Worm (Caenorhabditis elegans): ENCODE results near the gene C25F9.16.

DNA sequence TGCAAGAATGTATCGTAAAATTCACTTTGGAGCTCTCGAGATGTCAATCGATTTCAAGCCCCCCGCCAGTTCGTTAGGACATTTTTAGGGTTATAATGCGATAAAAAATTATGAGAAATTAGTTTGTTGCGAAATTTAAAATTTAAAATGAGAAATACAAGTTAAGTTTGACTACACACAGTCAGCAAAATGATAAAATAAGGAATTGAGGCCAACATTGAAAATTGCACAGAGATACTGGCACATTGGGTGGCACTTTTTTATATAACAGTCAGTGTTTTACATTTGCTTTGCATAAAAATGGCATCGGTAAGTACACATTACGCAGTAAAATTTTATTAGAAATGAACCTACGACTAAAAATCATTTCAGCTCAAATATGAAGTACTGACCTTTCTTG is 33.9 kb downstream of the C25F9.16 start, which contains the start of gene Y43F8B.12:
- TF ChIP-seq snpc-4 (GFP tag; optimal IDR thresholded peaks at IDR 0.05), result no peak
- TF ChIP-seq snpc-4 (tag; optimal IDR thresholded peaks at IDR 0.05), result no peak
- TF ChIP-seq ama-1 (optimal IDR thresholded peaks at IDR 0.05), result no peak
- no peak for TF ChIP-seq ama-1 (GFP tag; optimal IDR thresholded peaks at IDR 0.05)
- TF ChIP-seq madf-10 (tag; optimal IDR thresholded peaks at IDR 0.05), result no peak
- TF ChIP-seq mel-28 (tag; optimal IDR thresholded peaks at IDR 0.05; ENCODE audit: borderline replicate concordance), result no peak
- no peak for TF ChIP-seq hlh-12 (tag; optimal IDR thresholded peaks at IDR 0.05)
- no peak for TF ChIP-seq Y67H2A.10 (GFP tag; conservative IDR thresholded peaks at IDR 0.05)
- TF ChIP-seq bed-2 (GFP tag; IDR thresholded peaks at IDR 0.05), result no peak
- no peak for TF ChIP-seq dpl-1 (GFP tag; optimal IDR thresholded peaks at IDR 0.05)
